Fruit fly (Drosophila melanogaster) whole organism: ENCODE results near the gene pasi2.

Experiments used
- CG8478 ChIP-seq: fragments of >200 bp; optimal IDR thresholded peaks from 2 replicates; lab custom pipeline; 2018; ENCODE audit warnings: inconsistent platforms
- Dll ChIP-seq: fragments of >200 bp; optimal IDR thresholded peaks from 2 replicates; lab custom pipeline; 2017
- EcR ChIP-seq, 2 experiments: fragments of >200 bp; optimal IDR thresholded peaks; 2 replicates each; lab custom pipeline; 2017; ENCODE audit warnings: missing biosample characterization in 2 of 2, missing genetic modification characterization in 2 of 2, missing genetic modification reagents in 2 of 2
- pan ChIP-seq: fragments of >200 bp; optimal IDR thresholded peaks from 2 replicates; lab custom pipeline; 2017
- psq ChIP-seq: fragments of >200 bp; optimal IDR thresholded peaks from 2 replicates; lab custom pipeline; 2017
- usp ChIP-seq: fragments of >200 bp; optimal IDR thresholded peaks from 2 replicates; lab custom pipeline; 2017; ENCODE audit warnings: missing biosample characterization, missing genetic modification characterization, mixed read lengths

pasi2 gene

DNA sequence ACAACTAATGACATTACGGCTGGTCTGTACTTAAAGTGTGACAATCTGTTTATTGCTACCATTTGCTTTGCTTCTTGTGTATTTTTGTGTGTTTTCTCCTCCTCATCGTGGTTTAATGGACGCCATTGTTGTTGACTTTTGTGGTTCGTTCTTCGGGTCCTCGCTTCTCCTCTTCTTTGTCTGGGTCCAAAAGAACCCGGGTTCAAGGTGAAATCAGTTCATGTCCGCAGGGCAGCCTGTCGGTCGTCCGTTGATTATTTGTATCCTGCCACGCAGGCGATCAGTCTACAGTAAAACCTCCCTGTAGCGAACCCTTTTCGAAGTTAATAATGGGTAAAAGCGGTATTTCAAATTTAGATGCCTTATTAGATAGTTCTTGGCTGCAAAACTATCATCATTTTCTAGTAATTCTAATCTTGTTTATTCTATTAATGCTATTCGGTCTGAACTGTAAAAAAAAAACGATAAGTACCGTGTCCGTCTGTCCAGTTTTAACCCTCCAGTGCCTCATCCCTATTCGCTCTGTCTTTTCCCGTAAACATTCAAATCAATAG lies 14.4 kb downstream of the pasi2 start:
- TF ChIP-seq Dll (lab: Kevin White, UChicago) (no peak), EcR (GFP tag; optimal IDR thresholded peaks at IDR 0.05; lab: Kevin White, UChicago) (no peak), usp (GFP tag; lab: Kevin White, UChicago) (no peak), CG8478 (lab: Kevin White, UChicago) (no peak), pan (lab: Kevin White, UChicago) (no peak), psq (lab: Kevin White, UChicago) (no peak)

DNA sequence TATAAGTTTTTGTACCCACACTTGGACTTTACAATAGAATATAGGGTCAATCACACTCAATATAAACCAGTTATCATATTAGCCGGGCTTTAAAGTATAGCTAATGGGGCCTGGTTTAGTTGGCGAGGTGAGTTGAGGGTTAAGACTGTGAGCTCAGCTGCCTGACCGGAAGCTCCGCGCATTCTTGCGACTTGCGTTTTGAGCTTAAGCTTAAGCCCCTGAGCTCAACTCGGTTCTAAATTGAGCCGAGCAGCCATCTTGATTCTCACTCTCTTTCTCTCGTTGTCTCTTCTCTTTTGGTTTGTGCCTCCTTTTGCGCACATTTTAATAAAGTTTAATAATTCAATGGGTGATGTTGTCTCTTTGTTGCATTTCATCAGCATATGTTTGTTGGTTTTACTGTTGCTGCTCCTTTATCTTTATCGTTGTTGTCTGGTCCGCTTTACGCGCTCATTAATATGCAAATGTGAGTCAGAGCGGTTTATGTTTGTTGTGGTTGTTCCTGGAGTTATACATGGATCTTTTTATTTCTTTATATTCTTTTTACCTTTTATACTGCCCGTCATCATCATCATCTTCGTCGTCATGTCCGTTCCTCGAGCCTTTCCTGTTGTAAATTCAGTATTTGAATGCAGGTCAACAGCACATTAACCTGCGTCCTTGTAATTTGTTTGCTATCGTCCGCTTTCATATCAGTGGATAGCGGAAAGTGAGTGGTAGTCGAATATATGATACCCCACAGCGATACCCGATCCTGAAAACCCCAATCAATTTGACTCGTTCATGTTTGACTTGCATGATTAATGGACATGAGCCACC lies 15.8 kb downstream of the pasi2 start:
- TF ChIP-seq pan (lab: Kevin White, UChicago), result peak; percentile 28
- TF ChIP-seq Dll (lab: Kevin White, UChicago), result no peak

dm6 chr3R:9351415-9352379 lies 16.7 kb downstream of the pasi2 start:
- TF ChIP-seq EcR (GFP tag; optimal IDR thresholded peaks at IDR 0.05; lab: Kevin White, UChicago) (no peak), psq (lab: Kevin White, UChicago) (no peak), CG8478 (lab: Kevin White, UChicago) (no peak)

dm6 chr3R:9352595-9353275 lies 17.8 kb downstream of the pasi2 start:
- TF ChIP-seq CG8478 (lab: Kevin White, UChicago), result no peak
- TF ChIP-seq usp (GFP tag; lab: Kevin White, UChicago), result no peak
- no peak for TF ChIP-seq Dll (lab: Kevin White, UChicago)
- TF ChIP-seq psq (lab: Kevin White, UChicago), result no peak
- TF ChIP-seq pan (lab: Kevin White, UChicago), result no peak
- no peak for TF ChIP-seq EcR (GFP tag; optimal IDR thresholded peaks at IDR 0.05; lab: Kevin White, UChicago)

dm6 chr3R:9353276-9353652 lies 18.3 kb downstream of the pasi2 start:
- TF ChIP-seq psq (lab: Kevin White, UChicago) (no peak), pan (lab: Kevin White, UChicago) (no peak), Dll (lab: Kevin White, UChicago) (no peak), CG8478 (lab: Kevin White, UChicago) (no peak), usp (GFP tag; lab: Kevin White, UChicago) (no peak), EcR (GFP tag; optimal IDR thresholded peaks at IDR 0.05; lab: Kevin White, UChicago) (no peak)

DNA sequence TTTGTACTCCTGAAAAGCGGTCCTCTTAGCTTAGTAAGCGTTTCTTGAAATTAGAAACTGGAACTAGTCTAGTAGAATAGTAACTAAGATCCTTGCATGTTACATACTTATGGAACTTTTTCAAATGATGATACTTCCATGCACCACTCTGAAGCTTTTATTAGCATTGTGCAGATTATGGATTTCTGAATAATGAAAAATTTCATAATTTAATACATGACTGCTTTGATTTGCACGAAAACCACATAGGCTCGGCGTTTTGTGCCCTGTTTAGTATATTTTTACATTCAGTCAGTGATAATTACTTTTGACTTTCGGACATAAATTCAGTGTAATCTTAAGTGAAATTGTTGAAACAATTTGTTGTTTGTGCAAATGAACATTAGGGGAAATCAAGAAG lies 20.2 kb downstream of the pasi2 start, which contains the start of gene CG43675:
TSS of gene CG43675 (plus strand) at position 301 of the 400 bp plus-strand sequence.
- TF ChIP-seq psq (lab: Kevin White, UChicago), result no peak
- no peak for TF ChIP-seq EcR (GFP tag; optimal IDR thresholded peaks at IDR 0.05; lab: Kevin White, UChicago)
- TF ChIP-seq Dll (lab: Kevin White, UChicago), result no peak
- TF ChIP-seq CG8478 (lab: Kevin White, UChicago), result no peak
- no peak for TF ChIP-seq pan (lab: Kevin White, UChicago)
- no peak for TF ChIP-seq usp (GFP tag; lab: Kevin White, UChicago)

dm6 chr3R:9359393-9359792 lies 24.4 kb downstream of the pasi2 start:
- TF ChIP-seq CG8478 (lab: Kevin White, UChicago) (no peak), psq (lab: Kevin White, UChicago) (no peak), usp (GFP tag; lab: Kevin White, UChicago) (no peak)

DNA sequence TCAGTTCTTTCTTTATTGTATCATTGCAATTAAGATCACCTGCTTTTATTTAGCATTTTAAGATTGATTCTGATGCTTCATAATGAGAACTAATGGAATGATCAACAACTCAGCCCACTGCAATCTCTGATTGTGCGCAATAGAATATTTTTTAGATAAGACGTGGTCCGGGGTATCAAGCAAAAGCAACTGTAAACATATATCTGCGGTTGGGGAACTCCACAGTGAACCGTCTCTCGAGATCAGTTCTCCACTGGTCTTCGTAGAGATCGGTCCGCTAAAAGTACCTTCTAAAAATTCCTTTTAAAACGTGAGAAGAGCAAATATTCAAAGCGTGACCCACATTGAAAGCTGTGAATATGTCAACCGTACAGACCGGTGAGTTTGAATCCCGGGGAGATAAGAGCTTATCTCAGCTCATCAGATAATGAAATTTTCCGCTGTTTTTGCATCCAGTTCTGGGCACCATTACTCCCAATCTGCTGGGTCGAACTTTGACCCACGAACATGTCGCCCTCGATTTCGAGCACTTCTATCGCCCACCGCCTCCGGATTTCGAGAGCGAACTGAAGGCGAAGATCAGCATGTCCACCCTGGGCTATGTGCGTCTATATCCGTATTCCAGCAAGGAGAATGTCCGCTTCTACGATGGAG lies 28.2 kb downstream of the pasi2 start, which contains the start of gene CG18473:
TSS of gene CG18473 (plus strand) at position 240 of the 654 bp plus-strand sequence.
- TF ChIP-seq CG8478 (lab: Kevin White, UChicago), result no peak

DNA sequence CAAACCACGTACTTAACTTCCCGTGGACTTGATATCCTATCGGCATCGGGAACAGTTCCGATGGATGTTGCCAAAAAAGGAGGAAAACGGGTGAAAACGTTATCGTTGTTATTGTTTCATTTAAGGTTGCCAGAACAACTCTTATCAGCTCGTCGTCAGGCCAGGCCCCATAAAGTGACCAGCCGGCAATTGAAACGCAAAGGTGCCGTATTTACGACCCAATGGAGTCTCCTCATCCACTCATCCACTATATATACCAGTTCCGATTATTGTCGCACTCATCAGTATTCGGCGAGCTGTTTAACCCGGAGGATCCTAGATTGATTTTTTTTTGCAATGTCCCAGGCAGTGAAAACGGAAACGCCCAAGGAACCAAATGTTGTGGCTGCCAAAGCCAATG lies 30.2 kb downstream of the pasi2 start, which contains the start of gene Srr:
TSS of gene Srr (plus strand) at position 278 of the 400 bp plus-strand sequence.
- TF ChIP-seq psq (lab: Kevin White, UChicago) (no peak), CG8478 (lab: Kevin White, UChicago) (no peak), pan (lab: Kevin White, UChicago) (no peak), Dll (lab: Kevin White, UChicago) (no peak)

DNA sequence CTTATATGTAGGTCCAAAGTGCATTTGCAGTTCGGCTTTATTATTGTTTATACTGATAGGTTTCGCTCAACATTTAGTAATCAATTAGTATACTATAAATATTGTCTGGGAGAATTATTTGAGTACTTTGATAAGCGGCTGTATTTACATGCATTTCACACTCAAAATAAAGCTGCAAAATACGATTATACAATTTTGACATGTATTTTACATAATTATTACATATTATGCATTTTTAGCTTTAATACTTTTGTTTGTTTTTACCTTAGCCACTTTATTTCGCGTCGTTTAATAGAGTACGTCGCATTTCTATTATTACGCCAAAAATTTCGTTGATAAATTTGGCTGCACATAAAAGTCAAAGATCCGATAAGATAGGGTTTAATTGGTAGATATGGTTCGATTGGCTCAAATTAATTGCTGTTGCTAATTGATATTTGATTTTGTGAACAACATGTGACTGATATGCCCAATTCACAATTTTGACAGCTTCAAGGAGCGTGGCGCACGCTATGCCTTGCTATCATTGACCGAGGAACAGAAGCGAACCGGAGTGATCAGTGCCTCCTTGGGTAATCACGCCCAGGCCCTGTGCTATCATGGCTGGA lies 31.0 kb downstream of the pasi2 start:
- no peak for TF ChIP-seq EcR (GFP tag; optimal IDR thresholded peaks at IDR 0.05; lab: Kevin White, UChicago)
- no peak for TF ChIP-seq psq (lab: Kevin White, UChicago)
- TF ChIP-seq CG8478 (lab: Kevin White, UChicago), result no peak
- no peak for TF ChIP-seq Dll (lab: Kevin White, UChicago)
- no peak for TF ChIP-seq pan (lab: Kevin White, UChicago)
- no peak for TF ChIP-seq usp (GFP tag; lab: Kevin White, UChicago)
